Worm (Caenorhabditis elegans): ENCODE data around the gene C18C4.7.

DNA sequence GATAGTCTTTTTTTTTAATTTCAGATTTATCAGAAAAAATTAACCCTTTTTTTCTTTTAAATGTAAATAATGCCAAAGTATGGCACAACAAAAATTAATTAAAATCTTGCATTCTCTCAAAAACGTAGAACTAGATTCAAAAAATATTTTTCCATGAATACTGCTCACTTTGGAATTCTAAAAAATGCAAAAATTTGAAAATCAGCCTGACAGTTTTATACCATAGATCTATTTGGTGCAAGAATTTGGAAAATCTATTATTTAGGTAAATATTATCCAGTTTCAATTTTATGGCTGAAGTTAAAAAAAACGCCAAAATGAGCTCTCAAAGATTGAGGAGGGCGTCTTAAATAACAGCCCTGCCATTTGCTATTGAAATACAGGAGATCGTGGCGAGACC, 12.6 kb upstream of the C18C4.7 start:
- TF ChIP-seq pha-4 (tag; optimal IDR thresholded peaks at IDR 0.05) = no peak
- TF ChIP-seq elt-1 (tag; optimal IDR thresholded peaks at IDR 0.05; ENCODE audit: borderline replicate concordance, insufficient read depth) = no peak
- TF ChIP-seq unc-62 (GFP tag; optimal IDR thresholded peaks at IDR 0.05) = no peak
- no peak for TF ChIP-seq snpc-4 (tag; optimal IDR thresholded peaks at IDR 0.05)
- no peak for TF ChIP-seq lsy-2 (tag; optimal IDR thresholded peaks at IDR 0.05)
- TF ChIP-seq mab-5 (tag; optimal IDR thresholded peaks at IDR 0.05) = no peak
- no peak for TF ChIP-seq ceh-39 (tag; optimal IDR thresholded peaks at IDR 0.05)
- TF ChIP-seq ztf-11 (tag; optimal IDR thresholded peaks at IDR 0.05) = no peak
- no peak for TF ChIP-seq ces-1 (GFP tag; optimal IDR thresholded peaks at IDR 0.05)
- TF ChIP-seq elt-3 (tag; optimal IDR thresholded peaks at IDR 0.05) = no peak
- TF ChIP-seq nhr-12 (tag; optimal IDR thresholded peaks at IDR 0.05) = no peak

Measured in whole organism, mixed stage, embryonic.